Fruit fly (Drosophila melanogaster): ENCODE measurements around the gene puf.

- TF ChIP-seq CG12605 (GFP tag; IDR thresholded peaks at IDR 0.05) = no peak
- TF ChIP-seq Pif1A (GFP tag; optimal IDR thresholded peaks at IDR 0.05) = no peak
- TF ChIP-seq Pif1B (GFP tag; optimal IDR thresholded peaks at IDR 0.05) = no peak
- no peak for TF ChIP-seq CG15710 (tag; optimal IDR thresholded peaks at IDR 0.05)
- TF ChIP-seq CG34367 (tag; optimal IDR thresholded peaks at IDR 0.05) = no peak
- no peak for TF ChIP-seq Snoo (tag; optimal IDR thresholded peaks at IDR 0.05)
- TF ChIP-seq fd96Ca (GFP tag; IDR thresholded peaks at IDR 0.05) = no peak
- no peak for TF ChIP-seq EcR (GFP tag; optimal IDR thresholded peaks at IDR 0.05)
- no peak for TF ChIP-seq CG4496 (GFP tag; IDR thresholded peaks at IDR 0.05)
Observed at dm6 chr3R:24659173-24659846, 9.5 kb upstream of the puf start, which contains the start of gene CG31126.

All from whole organism, pupa.